Worm (Caenorhabditis elegans) whole organism, midembryonic: Measurements from ENCODE around the gene F55H2.8.

Source experiments
- T22C8.4 ChIP-seq: fragments of 200-800 bp; sonication (Bioruptor generic); IDR thresholded peaks from 2 replicates; pipeline ENCODE4 v1.3.6; 2022; ENCODE audit warnings: missing genetic modification characterization, missing compliant biosample characterization
- cog-1 ChIP-seq: sonication (generic microtip); optimal IDR thresholded peaks from 2 replicates; lab custom pipeline; 2016; ENCODE audit warnings: missing genetic modification characterization, missing compliant biosample characterization
- flt-1 ChIP-seq: fragments of 200-800 bp; sonication (Bioruptor generic); IDR thresholded peaks from 2 replicates; pipeline ENCODE4 v1.3.6; 2022; ENCODE audit warnings: missing genetic modification characterization, missing compliant biosample characterization
- med-1 ChIP-seq: sonication (generic microtip); optimal IDR thresholded peaks from 2 replicates; lab custom pipeline; 2017; ENCODE audit warnings: missing genetic modification characterization, mild to moderate bottlenecking, missing compliant biosample characterization, antibody characterized with exemption, missing genetic modification reagents; ENCODE audit not compliant: insufficient read depth
- ref-1 ChIP-seq: fragments of 200-800 bp; sonication (Bioruptor generic); conservative IDR thresholded peaks from 2 replicates; pipeline ENCODE4 v1.3.6; 2022; ENCODE audit warnings: missing genetic modification reagents, missing genetic modification characterization, missing compliant biosample characterization
- tab-1 ChIP-seq: fragments of 200-800 bp; sonication (Bioruptor generic); IDR thresholded peaks from 2 replicates; pipeline ENCODE4 v1.3.6; 2022; ENCODE audit warnings: missing genetic modification characterization, missing compliant biosample characterization
- ztf-23 ChIP-seq: fragments of 200-800 bp; sonication (Bioruptor generic); IDR thresholded peaks from 2 replicates; pipeline ENCODE4 v1.3.6; 2022; ENCODE audit warnings: missing genetic modification reagents, missing genetic modification characterization, missing compliant biosample characterization
- ztf-29 ChIP-seq: fragments of 200-800 bp; sonication (Bioruptor generic); IDR thresholded peaks from 2 replicates; pipeline ENCODE4 v1.3.6; 2022; ENCODE audit warnings: missing genetic modification reagents, missing genetic modification characterization, missing compliant biosample characterization

DNA sequence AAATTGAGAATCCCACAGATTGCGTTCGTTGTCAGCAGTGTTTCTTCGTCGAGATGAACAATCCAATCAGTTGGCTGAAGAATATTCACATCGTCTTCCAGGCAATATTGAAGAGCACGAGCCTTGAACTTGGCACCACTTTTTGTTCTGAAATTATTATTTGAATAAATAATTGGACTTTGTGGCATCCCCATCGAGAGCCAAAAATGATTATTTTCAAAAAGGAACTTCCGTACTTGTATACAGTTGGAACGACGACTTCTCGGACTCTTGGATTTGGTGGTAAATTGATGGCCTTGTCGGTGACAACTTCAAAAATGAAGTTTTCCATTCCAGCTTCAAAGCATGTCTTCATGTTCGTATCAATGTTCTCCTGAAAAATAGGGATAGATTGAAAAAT is 41.7 kb upstream of the F55H2.8 start:
- TF ChIP-seq ztf-23 (no peak), med-1 (GFP tag; lab: Kevin White, UChicago) (no peak), flt-1 (no peak), T22C8.4 (no peak), tab-1 (GFP tag; lab: Robert Waterston, UW) (no peak), ref-1 (GFP tag; lab: Robert Waterston, UW) (no peak), cog-1 (no peak), ztf-29 (GFP tag; lab: Robert Waterston, UW) (no peak)
